Worm (Caenorhabditis elegans) whole organism, dauer: ENCODE results near the gene nas-13.

ENCODE experiments used
- unc-62 ChIP-seq: sonication (generic microtip); optimal IDR thresholded peaks from 2 replicates; lab custom pipeline; 2017; ENCODE audit warnings: missing biosample characterization, missing genetic modification reagents, missing genetic modification characterization

nas-13 gene

ce11 chrX:15375299-15375698 is 52.8 kb downstream of the nas-13 start:
- TF ChIP-seq unc-62 (GFP tag; lab: Kevin White, UChicago): no peak
